Fruit fly (Drosophila melanogaster) whole organism, prepupa: Measurements from ENCODE around the gene mnb.

Experiments used
- Blimp-1 ChIP-seq: fragments of 200-800 bp; sonication (Bioruptor generic); optimal IDR thresholded peaks from 3 replicates; lab custom pipeline; 2017; ENCODE audit warnings: missing biosample characterization, missing genetic modification characterization, mild to moderate bottlenecking, moderate library complexity, missing genetic modification reagents
- CG10631 ChIP-seq: fragments of 200-800 bp; sonication (Bioruptor generic); optimal IDR thresholded peaks from 2 replicates; lab custom pipeline; 2016; ENCODE audit warnings: missing biosample characterization, missing genetic modification characterization
- CG10669 ChIP-seq: fragments of 200-800 bp; sonication (Bioruptor generic); optimal IDR thresholded peaks from 3 replicates; lab custom pipeline; 2018; ENCODE audit warnings: missing biosample characterization, mild to moderate bottlenecking, missing genetic modification characterization, moderate library complexity
- CG11294 ChIP-seq: fragments of 200-800 bp; sonication (Bioruptor generic); IDR thresholded peaks from 2 replicates; pipeline ENCODE4 v1.3.6; 2022; ENCODE audit warnings: missing biosample characterization, missing genetic modification characterization
- CG11902 ChIP-seq: fragments of 200-800 bp; sonication (Bioruptor generic); optimal IDR thresholded peaks from 3 replicates; lab custom pipeline; 2016; ENCODE audit warnings: missing biosample characterization, missing genetic modification characterization
- CG15336 ChIP-seq: fragments of 200-800 bp; sonication (Bioruptor generic); IDR thresholded peaks from 2 replicates; pipeline ENCODE4 v1.3.6; 2022; ENCODE audit warnings: missing biosample characterization, missing genetic modification characterization
- CG1621 ChIP-seq: fragments of 200-800 bp; sonication (Bioruptor generic); optimal IDR thresholded peaks from 3 replicates; lab custom pipeline; 2018; ENCODE audit warnings: missing biosample characterization, mild to moderate bottlenecking, missing genetic modification characterization
- CG3032 ChIP-seq: fragments of 200-800 bp; optimal IDR thresholded peaks from 2 replicates; lab custom pipeline; 2019; ENCODE audit warnings: missing biosample characterization, mild to moderate bottlenecking, missing genetic modification characterization, moderate library complexity
- CG31627 ChIP-seq: fragments of 200-800 bp; sonication (Bioruptor generic); optimal IDR thresholded peaks from 3 replicates; lab custom pipeline; 2016; ENCODE audit warnings: missing biosample characterization, missing genetic modification characterization
- CG32006 ChIP-seq: fragments of 200-800 bp; sonication (Bioruptor generic); optimal IDR thresholded peaks from 3 replicates; lab custom pipeline; 2017; ENCODE audit warnings: missing biosample characterization, mild to moderate bottlenecking, missing genetic modification characterization
- CG34406 ChIP-seq: fragments of 200-800 bp; sonication (Bioruptor generic); optimal IDR thresholded peaks from 3 replicates; lab custom pipeline; 2016; ENCODE audit warnings: missing biosample characterization, missing genetic modification characterization
- CG3919 ChIP-seq: fragments of 200-800 bp; sonication (Bioruptor generic); optimal IDR thresholded peaks from 3 replicates; lab custom pipeline; 2016; ENCODE audit warnings: missing biosample characterization, missing genetic modification characterization
- CG4318 ChIP-seq: fragments of 200-800 bp; sonication (Bioruptor generic); optimal IDR thresholded peaks from 3 replicates; lab custom pipeline; 2017; ENCODE audit warnings: missing biosample characterization, mild to moderate bottlenecking, missing genetic modification characterization
- CG6163 ChIP-seq: fragments of 200-800 bp; sonication (Bioruptor generic); IDR thresholded peaks from 3 replicates; pipeline ENCODE4 v1.3.6; 2022; ENCODE audit warnings: missing biosample characterization, missing genetic modification characterization
- CG6276 ChIP-seq: fragments of 200-800 bp; sonication (Bioruptor generic); optimal IDR thresholded peaks from 2 replicates; lab custom pipeline; 2017; ENCODE audit warnings: missing biosample characterization, mild to moderate bottlenecking, missing genetic modification characterization
- CG6808 ChIP-seq: fragments of 200-800 bp; sonication (Bioruptor generic); optimal IDR thresholded peaks from 3 replicates; lab custom pipeline; 2017; ENCODE audit warnings: missing biosample characterization, missing genetic modification characterization, mild to moderate bottlenecking, moderate library complexity, missing genetic modification reagents
- CG6854 ChIP-seq: fragments of 200-800 bp; sonication (Bioruptor generic); optimal IDR thresholded peaks from 2 replicates; lab custom pipeline; 2017; ENCODE audit warnings: missing biosample characterization, mild to moderate bottlenecking, missing genetic modification characterization
- CG7368 ChIP-seq: fragments of 200-800 bp; sonication (Bioruptor generic); optimal IDR thresholded peaks from 3 replicates; lab custom pipeline; 2016; ENCODE audit warnings: missing biosample characterization, missing genetic modification characterization
- CG8119 ChIP-seq: fragments of 200-800 bp; sonication (Bioruptor generic); IDR thresholded peaks from 3 replicates; pipeline ENCODE4 v1.3.6; 2022; ENCODE audit warnings: missing biosample characterization, missing genetic modification characterization
- CG8632 ChIP-seq: fragments of 200-800 bp; sonication (Bioruptor generic); optimal IDR thresholded peaks from 3 replicates; lab custom pipeline; 2016; ENCODE audit warnings: missing biosample characterization, missing genetic modification characterization
- CG9139 ChIP-seq: fragments of 200-800 bp; sonication (Bioruptor generic); optimal IDR thresholded peaks from 3 replicates; lab custom pipeline; 2017; ENCODE audit warnings: missing biosample characterization, mild to moderate bottlenecking, missing genetic modification characterization
- Eip78C ChIP-seq: fragments of 200-800 bp; sonication (Bioruptor generic); peaks from one replicate; lab custom pipeline; 2016; ENCODE audit warnings: missing biosample characterization, missing genetic modification characterization
- Ets21C ChIP-seq: fragments of 200-800 bp; sonication (Bioruptor generic); optimal IDR thresholded peaks from 3 replicates; lab custom pipeline; 2016; ENCODE audit warnings: missing biosample characterization, missing genetic modification characterization
- Ets96B ChIP-seq: fragments of 200-800 bp; optimal IDR thresholded peaks from 2 replicates; lab custom pipeline; 2019; ENCODE audit warnings: missing biosample characterization, mild to moderate bottlenecking, missing genetic modification characterization, moderate library complexity
- Hr38 ChIP-seq: sonication (Bioruptor generic); optimal IDR thresholded peaks from 2 replicates; lab custom pipeline; 2016; ENCODE audit warnings: missing biosample characterization, missing genetic modification characterization
- Hr39 ChIP-seq: fragments of 200-800 bp; sonication (Bioruptor generic); optimal IDR thresholded peaks from 2 replicates; lab custom pipeline; 2016; ENCODE audit warnings: missing biosample characterization, missing genetic modification characterization
- Hr4 ChIP-seq: fragments of 200-800 bp; sonication (Bioruptor generic); optimal IDR thresholded peaks from 3 replicates; lab custom pipeline; 2016; ENCODE audit warnings: missing biosample characterization, missing genetic modification characterization
- Met ChIP-seq: fragments of 200-800 bp; sonication (Bioruptor generic); optimal IDR thresholded peaks from 3 replicates; lab custom pipeline; 2016; ENCODE audit warnings: missing biosample characterization, missing genetic modification characterization
- OdsH ChIP-seq: fragments of 200-800 bp; sonication (Bioruptor generic); optimal IDR thresholded peaks from 3 replicates; lab custom pipeline; 2016; ENCODE audit warnings: missing biosample characterization, missing genetic modification characterization
- Smox ChIP-seq: fragments of 200-800 bp; sonication (Bioruptor generic); optimal IDR thresholded peaks from 3 replicates; lab custom pipeline; 2016; ENCODE audit warnings: missing biosample characterization, missing genetic modification characterization
- Sox14 ChIP-seq: fragments of 200-800 bp; sonication (Bioruptor generic); optimal IDR thresholded peaks from 3 replicates; lab custom pipeline; 2016; ENCODE audit warnings: missing biosample characterization, missing genetic modification characterization
- Sox15 ChIP-seq: fragments of 200-800 bp; sonication (Bioruptor generic); optimal IDR thresholded peaks from 3 replicates; lab custom pipeline; 2016; ENCODE audit warnings: missing biosample characterization, missing genetic modification characterization
- achi ChIP-seq: fragments of 200-800 bp; sonication (Bioruptor generic); optimal IDR thresholded peaks from 3 replicates; lab custom pipeline; 2016; ENCODE audit warnings: missing biosample characterization, missing genetic modification characterization
- acj6 ChIP-seq: fragments of 200-800 bp; sonication (Bioruptor generic); optimal IDR thresholded peaks from 3 replicates; lab custom pipeline; 2016; ENCODE audit warnings: missing biosample characterization, missing genetic modification characterization
- dac ChIP-seq: fragments of 200-800 bp; sonication (Bioruptor generic); optimal IDR thresholded peaks from 2 replicates; lab custom pipeline; 2017; ENCODE audit warnings: missing biosample characterization, mild to moderate bottlenecking, missing genetic modification characterization
- dsx ChIP-seq: fragments of 200-800 bp; optimal IDR thresholded peaks from 3 replicates; lab custom pipeline; 2019; ENCODE audit warnings: missing biosample characterization, mild to moderate bottlenecking, missing genetic modification characterization, moderate library complexity; ENCODE audit not compliant: poor library complexity, severe bottlenecking
- eg ChIP-seq: fragments of 200-800 bp; sonication (Bioruptor generic); IDR thresholded peaks from 3 replicates; pipeline ENCODE4 v1.3.6; 2022; ENCODE audit warnings: missing biosample characterization, missing genetic modification characterization
- esn ChIP-seq: fragments of 200-800 bp; sonication (Bioruptor generic); optimal IDR thresholded peaks from 2 replicates; lab custom pipeline; 2016; ENCODE audit warnings: missing biosample characterization, mild to moderate bottlenecking, missing genetic modification characterization, moderate library complexity
- fd59A ChIP-seq: fragments of 200-800 bp; sonication (Bioruptor generic); optimal IDR thresholded peaks from 2 replicates; lab custom pipeline; 2017; ENCODE audit warnings: missing biosample characterization, mild to moderate bottlenecking, missing genetic modification characterization, missing genetic modification reagents
- fkh ChIP-seq: fragments of 200-800 bp; sonication (Bioruptor generic); optimal IDR thresholded peaks from 3 replicates; lab custom pipeline; 2017; ENCODE audit warnings: missing biosample characterization, mild to moderate bottlenecking, missing genetic modification characterization, moderate library complexity
- lz ChIP-seq: fragments of 200-800 bp; sonication (Bioruptor generic); optimal IDR thresholded peaks from 3 replicates; lab custom pipeline; 2016; ENCODE audit warnings: missing biosample characterization, missing genetic modification characterization
- pdm3 ChIP-seq: fragments of 200-800 bp; sonication (Bioruptor generic); optimal IDR thresholded peaks from 3 replicates; lab custom pipeline; 2016; ENCODE audit warnings: missing biosample characterization, missing genetic modification characterization
- spab ChIP-seq: fragments of 200-800 bp; sonication (Bioruptor generic); optimal IDR thresholded peaks from 2 replicates; lab custom pipeline; 2017; ENCODE audit warnings: missing biosample characterization, mild to moderate bottlenecking, missing genetic modification characterization, missing genetic modification reagents
- ss ChIP-seq, 2 experiments: fragments of 200-800 bp; sonication (Bioruptor generic); optimal IDR thresholded peaks; 2 replicates in 1 of 2; 3 replicates in 1 of 2; lab custom pipeline; 2017 to 2018; ENCODE audit warnings: mild to moderate bottlenecking in 2 of 2, missing biosample characterization in 2 of 2, missing genetic modification characterization in 2 of 2, moderate library complexity in 1 of 2
- topi ChIP-seq: fragments of 200-800 bp; sonication (Bioruptor generic); optimal IDR thresholded peaks from 3 replicates; lab custom pipeline; 2016; ENCODE audit warnings: missing biosample characterization, missing genetic modification characterization
- vri ChIP-seq: fragments of 200-800 bp; sonication (Bioruptor generic); optimal IDR thresholded peaks from 3 replicates; lab custom pipeline; 2016; ENCODE audit warnings: missing biosample characterization, mild to moderate bottlenecking, missing genetic modification characterization

Gene mnb

dm6 chrX:17844623-17845022 lies 42.4 kb downstream of the mnb start, which contains the start of the genes CG8142 and Ucp4A (continued):
- TF ChIP-seq CG11902 (GFP tag; lab: Kevin White, UChicago): peak; percentile 86
- peak; percentile 90 for TF ChIP-seq CG10669 (GFP tag; lab: Kevin White, UChicago)
- TF ChIP-seq fkh (GFP tag; lab: Kevin White, UChicago): peak; percentile 61
- peak; percentile 95 for TF ChIP-seq CG10631 (GFP tag; lab: Kevin White, UChicago)
- TF ChIP-seq esn (GFP tag; lab: Kevin White, UChicago): peak; percentile 84
- TF ChIP-seq CG7368 (GFP tag; lab: Kevin White, UChicago): peak; percentile 86
- TF ChIP-seq topi (GFP tag; lab: Kevin White, UChicago): peak; percentile 85
- peak; percentile 88 for TF ChIP-seq CG34406
- peak; percentile 97 for TF ChIP-seq eg (GFP tag; lab: Robert Waterston, UW)
- peak; percentile 77 for TF ChIP-seq Blimp-1
- TF ChIP-seq acj6: peak; percentile 91
- peak; percentile 92 for TF ChIP-seq CG3919 (GFP tag; lab: Kevin White, UChicago)
- TF ChIP-seq CG6163: peak; percentile 95
- peak; percentile 79 for TF ChIP-seq Hr39
- peak; percentile 92 for TF ChIP-seq OdsH (GFP tag; lab: Kevin White, UChicago)
- peak; percentile 81 for TF ChIP-seq CG9139
- TF ChIP-seq Sox15: peak; percentile 89
- TF ChIP-seq CG1621: peak; percentile 80
- peak; percentile 69 for TF ChIP-seq dac
- peak; percentile 71 for TF ChIP-seq fd59A (GFP tag; lab: Kevin White, UChicago)
- TF ChIP-seq Hr38 (GFP tag; lab: Kevin White, UChicago): no peak
- TF ChIP-seq CG6808 (GFP tag; lab: Kevin White, UChicago): peak; percentile 88
- TF ChIP-seq CG4318: no peak
- TF ChIP-seq achi: peak; percentile 88
- peak; percentile 82 for TF ChIP-seq CG31627 (GFP tag; lab: Kevin White, UChicago)
- TF ChIP-seq pdm3: peak; percentile 86
- TF ChIP-seq CG8119 (GFP tag; lab: Robert Waterston, UW): peak; percentile 95
- TF ChIP-seq Eip78C (GFP tag; lab: Kevin White, UChicago): peak; percentile 96
- TF ChIP-seq Sox14 (GFP tag; lab: Kevin White, UChicago): peak; percentile 81
- peak; percentile 57 for TF ChIP-seq CG6854
- TF ChIP-seq CG15336 (GFP tag; lab: Robert Waterston, UW): peak; percentile 96

dm6 chrX:17841923-17842322 lies 45.1 kb downstream of the mnb start, which contains the start of gene Taf9:
Gene Taf9 (plus strand): TSS chrX:17842161.
- TF ChIP-seq Smox (GFP tag; lab: Kevin White, UChicago) (no peak), Eip78C (GFP tag; lab: Kevin White, UChicago) (peak; percentile 60), vri (GFP tag; lab: Kevin White, UChicago) (no peak)

- TF ChIP-seq CG6276 (GFP tag; lab: Kevin White, UChicago) (peak; percentile 23), CG32006 (GFP tag; lab: Kevin White, UChicago) (peak; percentile 52), spab (GFP tag; lab: Kevin White, UChicago) (peak; percentile 32), CG8119 (GFP tag; lab: Robert Waterston, UW) (0 out of 3 replicates have a peak, but pooled peaks have one; percentile 23), dsx (peak; percentile 35), Ets21C (GFP tag; lab: Kevin White, UChicago) (no peak), eg (GFP tag; lab: Robert Waterston, UW) (no peak; the same call in 2 of the 3 replicates), Eip78C (GFP tag; lab: Kevin White, UChicago) (peak; percentile 64), CG6808 (GFP tag; lab: Kevin White, UChicago) (peak; percentile 43), fd59A (GFP tag; lab: Kevin White, UChicago) (peak; percentile 23), CG10631 (GFP tag; lab: Kevin White, UChicago) (peak; percentile 22), lz (GFP tag; lab: Kevin White, UChicago) (no peak), Hr4 (GFP tag; lab: Kevin White, UChicago) (peak; percentile 21), acj6 (no peak), CG15336 (GFP tag; lab: Robert Waterston, UW) (peak; percentile 31; the same call in 1 of the 2 replicates), OdsH (GFP tag; lab: Kevin White, UChicago) (peak; percentile 58), CG8632 (GFP tag; lab: Kevin White, UChicago) (peak; percentile 2), CG11294 (GFP tag; lab: Robert Waterston, UW) (no peak), CG10669 (GFP tag; lab: Kevin White, UChicago) (peak; percentile 30), dac (no peak), CG3032 (tag; lab: Kevin White, UChicago) (peak; percentile 45), Ets96B (tag; lab: Kevin White, UChicago) (peak; percentile 39), ss (GFP tag; optimal IDR thresholded peaks at IDR 0.05; lab: Kevin White, UChicago) (peak in 1 of 2 experiments; percentile 60), Met (GFP tag; lab: Kevin White, UChicago) (no peak)
Observed at dm6 chrX:17836420-17836932, 50.5 kb downstream of the mnb start.
